Worm (Caenorhabditis elegans): Measurements from ENCODE around the gene set-2.

set-2 gene

DNA sequence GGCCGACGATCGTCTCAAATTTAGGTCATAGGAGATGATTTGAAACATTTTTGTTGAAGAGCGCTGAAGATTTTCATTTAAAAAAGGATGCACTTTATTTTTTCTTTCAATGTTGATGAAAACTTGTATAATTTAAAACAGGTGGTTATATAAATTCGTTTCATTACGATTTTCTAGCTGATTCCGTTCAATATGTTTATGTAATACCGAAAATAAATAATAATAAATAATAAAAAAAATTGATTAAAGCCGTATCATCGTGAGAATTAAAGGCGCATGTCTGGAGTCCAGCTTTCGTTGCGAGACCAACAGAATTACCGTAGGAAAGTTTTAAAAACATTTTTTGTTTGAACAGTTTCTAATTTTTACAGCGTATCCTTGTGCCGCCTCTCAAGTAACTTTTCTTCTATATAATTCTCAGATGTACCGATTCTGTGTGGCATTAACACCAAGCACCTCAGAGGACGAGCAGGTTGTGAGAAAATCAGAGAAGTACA is 2.2 kb upstream of the set-2 start, which contains the start of the genes C26E6.12 and eri-9:
Gene C26E6.12 (minus strand): TSS at position 51 of the 497 bp plus-strand sequence.
Gene eri-9 (plus strand): TSS at position 248 of the 497 bp plus-strand sequence.
- TF ChIP-seq blmp-1 (tag; optimal IDR thresholded peaks at IDR 0.05), result no peak
- peak in 1 of 3 experiments; percentile 26 for TF ChIP-seq dpl-1 (GFP tag; optimal IDR thresholded peaks at IDR 0.05)

DNA sequence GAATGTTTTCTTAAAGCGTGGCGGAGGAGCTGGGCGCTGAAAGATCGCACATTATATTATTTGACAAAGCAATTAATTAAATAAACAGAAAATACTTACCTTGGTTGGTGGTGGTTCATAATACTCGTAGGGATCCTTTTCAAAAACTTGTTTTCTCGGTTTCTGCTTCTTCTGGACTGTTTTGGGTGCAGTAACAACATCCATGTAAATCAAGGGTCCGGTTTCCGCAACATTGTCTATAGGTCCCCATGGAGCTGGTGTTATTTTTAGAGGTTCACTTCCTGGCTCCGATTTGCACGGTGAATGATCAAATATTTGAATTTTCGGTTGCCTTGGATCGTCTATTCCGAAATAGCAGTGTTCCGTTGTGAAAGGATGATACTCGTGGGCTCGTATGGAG is 5.9 kb downstream of the set-2 start:
- TF ChIP-seq lin-15B (tag; optimal IDR thresholded peaks at IDR 0.05) (no peak), egl-27 (tag; optimal IDR thresholded peaks at IDR 0.05) (no peak), ceh-63 (GFP tag; optimal IDR thresholded peaks at IDR 0.05) (no peak), ztf-4 (tag; optimal IDR thresholded peaks at IDR 0.05) (no peak), rnt-1 (tag; optimal IDR thresholded peaks at IDR 0.05) (no peak), zip-4 (GFP tag; optimal IDR thresholded peaks at IDR 0.05) (no peak)

DNA sequence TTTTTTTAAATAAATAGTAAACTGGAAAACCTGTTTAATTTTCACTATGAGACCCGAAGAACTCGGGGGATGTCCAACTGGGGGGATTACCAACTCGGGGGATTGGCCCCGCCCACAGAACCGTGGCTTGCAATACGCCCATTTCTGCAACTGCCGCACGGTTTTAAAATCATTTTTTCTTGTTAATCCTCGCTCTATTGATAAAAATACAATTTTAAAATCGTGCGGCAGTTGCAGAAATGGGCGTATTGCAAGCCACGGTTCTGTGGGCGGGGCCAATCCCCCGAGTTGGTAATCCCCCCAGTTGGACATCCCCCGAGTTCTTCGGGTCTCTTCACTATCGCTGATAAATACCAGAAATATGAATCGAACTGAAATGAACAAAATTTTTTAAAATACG is 8.0 kb downstream of the set-2 start, which contains the start of gene mmab-1:
Gene mmab-1 (minus strand): TSS at position 95 of the 400 bp plus-strand sequence.
- peak in 1 of 2 experiments; percentile 18 for TF ChIP-seq lsy-2 (tag; optimal IDR thresholded peaks at IDR 0.05)
- TF ChIP-seq lin-35 (GFP tag; optimal IDR thresholded peaks at IDR 0.05), result peak in 1 of 2 experiments; percentile 8
- TF ChIP-seq swsn-7 (tag; optimal IDR thresholded peaks at IDR 0.05), result peak; percentile 19
- peak; percentile 4 for TF ChIP-seq tbx-2 (tag; optimal IDR thresholded peaks at IDR 0.05)
- TF ChIP-seq nhr-19 (GFP tag; conservative IDR thresholded peaks at IDR 0.05), result peak; percentile 66
- TF ChIP-seq efl-1 (optimal IDR thresholded peaks at IDR 0.05), result peak; percentile 15 to 30
- TF ChIP-seq efl-1 (GFP tag; optimal IDR thresholded peaks at IDR 0.05 in 1 of 2), result peak in 1 of 2 experiments; percentile 91
- TF ChIP-seq nhr-20 (tag; optimal IDR thresholded peaks at IDR 0.05), result peak; percentile 18
- peak in 1 of 3 experiments; percentile 11 for TF ChIP-seq dpl-1 (GFP tag; optimal IDR thresholded peaks at IDR 0.05)
- peak; percentile 51 for TF ChIP-seq grh-1 (GFP tag; IDR thresholded peaks at IDR 0.05)
- TF ChIP-seq nhr-47 (tag; optimal IDR thresholded peaks at IDR 0.05), result peak; percentile 57
- TF ChIP-seq nhr-71 (tag; optimal IDR thresholded peaks at IDR 0.05), result peak; percentile 59
- TF ChIP-seq dsc-1 (tag; optimal IDR thresholded peaks at IDR 0.05), result peak; percentile 15
- peak; percentile 60 for TF ChIP-seq nhr-90 (tag; optimal IDR thresholded peaks at IDR 0.05; ENCODE audit: poor library complexity)
- TF ChIP-seq fkh-8 (tag; optimal IDR thresholded peaks at IDR 0.05), result peak; percentile 36
- peak; percentile 8; the same call in 1 of the 2 replicates for TF ChIP-seq ceh-88 (GFP tag; IDR thresholded peaks at IDR 0.05)
- TF ChIP-seq snu-23 (GFP tag; optimal IDR thresholded peaks at IDR 0.05), result peak; percentile 36

DNA sequence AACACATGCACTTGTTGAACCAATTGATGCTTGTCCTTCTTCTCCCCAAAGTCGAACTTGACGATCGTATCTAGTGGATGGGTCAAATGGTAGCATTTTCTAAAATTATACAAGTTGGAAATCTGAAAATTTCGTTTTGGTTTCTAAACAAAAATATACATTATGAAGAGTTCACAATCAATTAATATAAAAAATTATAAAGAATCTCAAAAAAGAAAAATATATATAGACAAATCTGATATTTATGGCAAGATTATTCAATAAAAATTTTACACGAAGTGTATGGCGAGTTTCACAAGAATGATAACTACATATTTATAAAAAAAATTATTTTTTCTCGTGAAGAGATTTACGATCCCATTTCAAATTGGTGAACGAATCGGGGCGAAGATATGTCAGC is 9.8 kb downstream of the set-2 start, which contains the start of gene ula-1:
Gene ula-1 (minus strand): TSS at position 101 of the 400 bp plus-strand sequence.
- TF ChIP-seq nhr-84 (tag; optimal IDR thresholded peaks at IDR 0.05), result no peak
- TF ChIP-seq mef-2 (tag; optimal IDR thresholded peaks at IDR 0.05), result no peak

DNA sequence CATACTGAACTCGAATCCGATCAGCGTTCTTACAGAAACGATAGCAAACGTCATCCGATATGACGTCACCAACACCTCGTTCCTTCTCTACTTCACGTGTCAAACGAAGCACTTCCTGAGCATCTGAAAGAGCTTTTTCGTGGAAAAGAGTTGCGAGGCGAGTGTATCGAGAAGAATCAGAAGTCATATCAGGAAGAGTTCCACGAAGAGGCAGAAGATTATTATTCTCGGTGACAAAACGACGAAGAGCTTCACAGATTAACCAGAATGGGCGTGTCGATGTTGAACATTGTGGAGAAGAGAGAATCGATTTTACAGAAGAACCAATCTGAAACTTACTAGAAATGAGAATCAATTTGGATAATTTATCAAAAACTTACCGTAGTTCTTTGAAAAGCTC is 11.1 kb downstream of the set-2 start:
- no peak for TF ChIP-seq lin-39 (tag; optimal IDR thresholded peaks at IDR 0.05)
- no peak for TF ChIP-seq C04F5.9 (tag; optimal IDR thresholded peaks at IDR 0.05)
- no peak for TF ChIP-seq pax-3 (tag; optimal IDR thresholded peaks at IDR 0.05)
- no peak for TF ChIP-seq egl-27 (tag; optimal IDR thresholded peaks at IDR 0.05)
- no peak for TF ChIP-seq nhr-47 (tag; optimal IDR thresholded peaks at IDR 0.05)
- no peak for TF ChIP-seq F16B12.6 (tag; optimal IDR thresholded peaks at IDR 0.05)
- no peak for TF ChIP-seq aha-1 (tag; optimal IDR thresholded peaks at IDR 0.05)
- no peak for TF ChIP-seq pag-3 (tag; optimal IDR thresholded peaks at IDR 0.05; ENCODE audit: borderline replicate concordance, insufficient read depth)
- TF ChIP-seq irx-1 (tag; optimal IDR thresholded peaks at IDR 0.05), result no peak
- no peak for TF ChIP-seq zag-1 (tag; optimal IDR thresholded peaks at IDR 0.05)
- no peak for TF ChIP-seq ztf-4 (tag; optimal IDR thresholded peaks at IDR 0.05)
- no peak for TF ChIP-seq ceh-82 (tag; optimal IDR thresholded peaks at IDR 0.05)
- no peak for TF ChIP-seq nhr-12 (tag; optimal IDR thresholded peaks at IDR 0.05)
- TF ChIP-seq vab-15 (tag; optimal IDR thresholded peaks at IDR 0.05), result no peak
- TF ChIP-seq alr-1 (tag; optimal IDR thresholded peaks at IDR 0.05; ENCODE audit: borderline replicate concordance), result no peak
- TF ChIP-seq mab-9 (GFP tag; IDR thresholded peaks at IDR 0.05), result no peak

Measured in whole organism, L1 larva.